Fruit fly (Drosophila melanogaster): Measurements from ENCODE around the gene CG5623.
A peak's percentile ranks its signal among the peaks of the same experiment; 100 is the strongest.

CG5623 gene

DNA sequence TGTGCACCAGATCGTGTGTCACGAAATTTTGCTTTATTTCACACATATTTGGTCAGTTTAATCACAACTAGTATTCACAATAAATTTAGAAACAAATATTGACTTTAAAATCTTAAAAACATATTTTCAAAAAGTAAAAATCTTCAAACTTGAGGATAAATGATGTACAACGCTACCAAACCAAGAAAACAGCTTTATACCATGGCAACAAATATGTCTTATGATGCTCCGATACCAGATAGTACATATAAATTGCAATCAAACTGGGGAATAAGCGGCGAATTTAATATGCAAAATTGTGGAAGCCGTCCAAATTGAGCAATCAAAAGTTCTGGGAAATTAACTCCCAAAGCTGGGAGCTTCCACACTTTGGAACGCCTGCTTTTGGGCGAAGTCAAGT is at the start of gene CG5623:
Gene CG5623, minus strand, starts transcription at position 101 of the 400 bp plus-strand sequence.
- no peak for TF ChIP-seq eg (GFP tag; IDR thresholded peaks at IDR 0.05)
- TF ChIP-seq spab (GFP tag; optimal IDR thresholded peaks at IDR 0.05): no peak
- no peak for TF ChIP-seq CG6163 (GFP tag; IDR thresholded peaks at IDR 0.05)
- no peak for TF ChIP-seq Sox102F (GFP tag; optimal IDR thresholded peaks at IDR 0.05)
- no peak for TF ChIP-seq Gug (GFP tag; IDR thresholded peaks at IDR 0.05)
- no peak for TF ChIP-seq CG11902 (GFP tag; optimal IDR thresholded peaks at IDR 0.05)
- TF ChIP-seq salr (GFP tag; optimal IDR thresholded peaks at IDR 0.05): no peak
- no peak for TF ChIP-seq CG31627 (GFP tag; optimal IDR thresholded peaks at IDR 0.05)
- TF ChIP-seq fkh (GFP tag; optimal IDR thresholded peaks at IDR 0.05): no peak
- no peak for TF ChIP-seq CG11762 (GFP tag; optimal IDR thresholded peaks at IDR 0.05; ENCODE audit: insufficient read depth)
- no peak for TF ChIP-seq Eip75B (GFP tag; optimal IDR thresholded peaks at IDR 0.05)
- TF ChIP-seq fd85E (GFP tag; optimal IDR thresholded peaks at IDR 0.05): no peak
- TF ChIP-seq Ets21C (GFP tag; optimal IDR thresholded peaks at IDR 0.05): no peak
- no peak for TF ChIP-seq CG6854 (GFP tag; optimal IDR thresholded peaks at IDR 0.05)

DNA sequence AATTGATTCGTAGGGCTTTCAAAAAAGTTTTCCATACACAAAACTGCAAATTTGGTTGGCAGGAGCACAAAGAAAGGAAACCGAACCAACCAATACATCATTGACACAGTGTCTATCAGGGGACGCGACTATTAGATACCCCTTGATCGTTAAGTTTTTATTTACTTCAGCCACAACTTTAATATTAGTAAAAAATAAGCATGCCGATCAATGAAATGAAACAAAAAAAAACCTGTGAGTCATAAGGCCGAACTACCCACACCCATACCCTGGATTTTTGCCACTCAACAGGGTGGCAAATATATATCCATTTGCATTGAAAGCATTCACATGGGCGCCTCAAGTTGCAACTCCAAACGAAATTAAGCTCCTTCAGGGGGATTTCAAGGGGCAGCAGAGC is 49.0 kb upstream of the CG5623 start:
- no peak for TF ChIP-seq CG10669 (GFP tag; optimal IDR thresholded peaks at IDR 0.05)
- TF ChIP-seq net (GFP tag; optimal IDR thresholded peaks at IDR 0.05): peak; percentile 26
- peak; percentile 31 for TF ChIP-seq Met (GFP tag; optimal IDR thresholded peaks at IDR 0.05)
- TF ChIP-seq spab (GFP tag; optimal IDR thresholded peaks at IDR 0.05): no peak
- no peak for TF ChIP-seq CG4318 (GFP tag; optimal IDR thresholded peaks at IDR 0.05)
- peak; percentile 4 for TF ChIP-seq Ets21C (GFP tag; optimal IDR thresholded peaks at IDR 0.05)
- peak; percentile 36; the same call in 1 of the 3 replicates for TF ChIP-seq CG8119 (GFP tag; IDR thresholded peaks at IDR 0.05)
- peak; percentile 33 for TF ChIP-seq CG7368 (GFP tag; optimal IDR thresholded peaks at IDR 0.05)
- TF ChIP-seq CG6808 (GFP tag; optimal IDR thresholded peaks at IDR 0.05): no peak
- no peak for TF ChIP-seq dac (GFP tag; optimal IDR thresholded peaks at IDR 0.05)
- peak; percentile 54; the same call in 1 of the 3 replicates for TF ChIP-seq eg (GFP tag; IDR thresholded peaks at IDR 0.05)
- peak; percentile 47 for TF ChIP-seq CG10631 (GFP tag; optimal IDR thresholded peaks at IDR 0.05)
- TF ChIP-seq esn (GFP tag; optimal IDR thresholded peaks at IDR 0.05): peak; percentile 52
- no peak for TF ChIP-seq CG1621 (tag; optimal IDR thresholded peaks at IDR 0.05)
- no peak for TF ChIP-seq Sox14 (GFP tag; optimal IDR thresholded peaks at IDR 0.05)
- peak; percentile 30 for TF ChIP-seq acj6 (GFP tag; optimal IDR thresholded peaks at IDR 0.05)
- peak; percentile 50 for TF ChIP-seq Hr39 (GFP tag; optimal IDR thresholded peaks at IDR 0.05)
- TF ChIP-seq topi (GFP tag; optimal IDR thresholded peaks at IDR 0.05): peak; percentile 26
- peak; percentile 55 for TF ChIP-seq Eip78C (GFP tag)
- peak; percentile 73 for TF ChIP-seq CG6163 (GFP tag; IDR thresholded peaks at IDR 0.05)
- TF ChIP-seq Eip93F (GFP tag; optimal IDR thresholded peaks at IDR 0.05): no peak
- no peak for TF ChIP-seq CG6276 (GFP tag; optimal IDR thresholded peaks at IDR 0.05)
- TF ChIP-seq achi (GFP tag; optimal IDR thresholded peaks at IDR 0.05): peak; percentile 43
- peak; percentile 47 for TF ChIP-seq OdsH (GFP tag; optimal IDR thresholded peaks at IDR 0.05)
- peak; percentile 44 for TF ChIP-seq CG15336 (GFP tag; IDR thresholded peaks at IDR 0.05)
- TF ChIP-seq CG3919 (GFP tag; optimal IDR thresholded peaks at IDR 0.05): no peak
- peak; percentile 18 for TF ChIP-seq Sox102F (GFP tag; optimal IDR thresholded peaks at IDR 0.05)
- TF ChIP-seq Gug (GFP tag; IDR thresholded peaks at IDR 0.05): peak; percentile 49
- peak; percentile 46 for TF ChIP-seq CG31627 (GFP tag; optimal IDR thresholded peaks at IDR 0.05)
- TF ChIP-seq CG9139 (GFP tag; optimal IDR thresholded peaks at IDR 0.05): no peak
- TF ChIP-seq pdm3 (GFP tag; optimal IDR thresholded peaks at IDR 0.05): peak; percentile 34
- TF ChIP-seq vri (GFP tag; optimal IDR thresholded peaks at IDR 0.05): no peak
- TF ChIP-seq fd85E (GFP tag; optimal IDR thresholded peaks at IDR 0.05): no peak
- peak; percentile 29 for TF ChIP-seq CG6792 (GFP tag; optimal IDR thresholded peaks at IDR 0.05)
- peak; percentile 32 for TF ChIP-seq cyc (GFP tag; optimal IDR thresholded peaks at IDR 0.05)
- peak; percentile 27 for TF ChIP-seq lz (GFP tag; optimal IDR thresholded peaks at IDR 0.05)
- TF ChIP-seq Eip75B (GFP tag; optimal IDR thresholded peaks at IDR 0.05): peak; percentile 39
- TF ChIP-seq Smox (GFP tag; optimal IDR thresholded peaks at IDR 0.05): peak; percentile 24
- TF ChIP-seq svp (GFP tag): peak; percentile 39
- TF ChIP-seq Hr4 (GFP tag; optimal IDR thresholded peaks at IDR 0.05): peak; percentile 57

Measured in whole organism, prepupa.